Worm (Caenorhabditis elegans): ENCODE measurements around the gene nlp-82.
A peak's percentile ranks its signal among the peaks of the same experiment; 100 is the strongest.

nlp-82 gene

DNA sequence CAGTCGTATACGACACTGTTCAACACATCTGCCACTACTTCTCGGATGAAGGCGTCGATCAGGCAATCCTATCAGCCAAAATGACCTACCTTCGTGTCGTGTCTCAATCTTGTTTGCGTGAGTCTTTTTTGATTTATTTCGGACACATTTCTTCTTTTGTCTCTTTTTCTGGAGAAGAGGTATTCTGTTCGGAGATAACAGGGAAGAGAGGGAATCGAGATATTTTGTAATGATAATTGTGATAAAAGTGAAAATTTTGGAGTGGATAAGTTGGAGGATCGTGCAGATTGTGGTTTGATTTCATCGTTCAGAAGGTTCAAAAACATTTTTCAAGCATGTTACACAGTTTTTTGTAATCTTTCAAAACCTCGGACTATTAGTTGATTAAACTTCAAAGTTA, 20.3 kb downstream of the nlp-82 start:
- TF ChIP-seq him-1 (tag; optimal IDR thresholded peaks at IDR 0.05) (no peak), W03F9.2 (tag; optimal IDR thresholded peaks at IDR 0.05) (no peak), dao-5 (tag; optimal IDR thresholded peaks at IDR 0.05) (no peak)

DNA sequence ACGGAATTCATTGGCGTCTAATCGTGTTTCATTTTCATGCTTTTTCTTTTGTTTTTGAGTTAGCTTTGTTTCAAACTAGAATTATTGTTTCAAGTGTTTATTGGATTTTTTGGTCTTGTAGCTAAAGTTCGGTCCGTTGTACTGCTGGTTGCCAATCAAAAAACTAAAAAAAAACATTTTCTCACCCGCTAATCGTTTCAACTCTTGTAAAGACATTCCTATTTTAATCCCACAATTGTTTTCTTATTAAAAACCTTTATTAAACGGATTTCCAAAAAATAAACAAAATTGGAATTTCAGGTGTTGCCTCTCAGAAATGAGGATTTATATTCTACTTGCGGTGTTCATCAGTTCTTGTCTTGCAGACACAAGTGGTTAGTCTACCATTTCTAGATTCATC, 21.2 kb downstream of the nlp-82 start, which contains the start of gene T26C5.2:
Gene T26C5.2, plus strand, starts transcription at position 301 of the 400 bp plus-strand sequence.
- TF ChIP-seq W03F9.2 (tag; optimal IDR thresholded peaks at IDR 0.05) (no peak), him-1 (tag; optimal IDR thresholded peaks at IDR 0.05) (no peak), dao-5 (tag; optimal IDR thresholded peaks at IDR 0.05) (no peak)

DNA sequence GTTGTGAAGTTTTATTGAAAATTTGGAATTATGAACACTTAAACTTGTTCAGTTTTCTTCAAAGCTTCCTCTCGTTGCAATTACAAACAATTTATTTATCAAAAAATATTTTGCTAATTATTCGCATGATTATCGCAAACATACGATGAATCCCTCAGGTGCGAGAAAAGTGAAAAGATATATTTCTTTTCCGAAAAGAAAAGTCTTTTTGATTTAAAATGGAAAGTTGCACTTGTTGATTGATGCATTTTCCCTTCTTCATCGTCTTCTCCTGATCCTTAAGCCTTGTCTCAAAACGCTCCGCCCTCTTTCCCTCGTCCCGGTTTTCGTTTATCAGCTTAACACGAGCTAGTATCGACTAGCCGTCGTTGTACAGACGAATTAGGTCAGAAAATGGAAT, 21.6 kb downstream of the nlp-82 start:
- TF ChIP-seq W03F9.2 (tag; optimal IDR thresholded peaks at IDR 0.05) (no peak), him-1 (tag; optimal IDR thresholded peaks at IDR 0.05) (no peak), dao-5 (tag; optimal IDR thresholded peaks at IDR 0.05) (no peak)

DNA sequence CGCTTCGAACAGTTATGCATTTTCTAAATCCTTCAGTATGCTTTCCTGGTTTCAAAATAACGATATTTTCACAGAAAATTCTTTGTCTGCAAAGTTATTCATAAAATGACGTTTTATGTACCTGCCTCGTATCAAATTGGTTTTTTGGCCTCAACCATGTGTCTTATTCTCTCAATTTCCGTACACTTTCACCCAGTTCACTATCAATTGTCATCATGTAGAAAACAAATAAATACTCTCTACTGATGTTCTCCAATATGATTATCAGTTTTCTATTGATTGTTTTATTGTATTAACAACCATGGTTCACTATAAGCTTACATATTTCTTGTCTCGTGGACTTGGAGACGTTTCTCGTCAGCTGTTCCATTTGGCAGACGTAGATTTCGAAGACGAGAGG, 22.8 kb downstream of the nlp-82 start, which contains the start of gene gst-13:
Gene gst-13, plus strand, starts transcription at position 218 of the 400 bp plus-strand sequence.
- TF ChIP-seq W03F9.2 (tag; optimal IDR thresholded peaks at IDR 0.05) (no peak), dao-5 (tag; optimal IDR thresholded peaks at IDR 0.05) (no peak), him-1 (tag; optimal IDR thresholded peaks at IDR 0.05) (no peak)

DNA sequence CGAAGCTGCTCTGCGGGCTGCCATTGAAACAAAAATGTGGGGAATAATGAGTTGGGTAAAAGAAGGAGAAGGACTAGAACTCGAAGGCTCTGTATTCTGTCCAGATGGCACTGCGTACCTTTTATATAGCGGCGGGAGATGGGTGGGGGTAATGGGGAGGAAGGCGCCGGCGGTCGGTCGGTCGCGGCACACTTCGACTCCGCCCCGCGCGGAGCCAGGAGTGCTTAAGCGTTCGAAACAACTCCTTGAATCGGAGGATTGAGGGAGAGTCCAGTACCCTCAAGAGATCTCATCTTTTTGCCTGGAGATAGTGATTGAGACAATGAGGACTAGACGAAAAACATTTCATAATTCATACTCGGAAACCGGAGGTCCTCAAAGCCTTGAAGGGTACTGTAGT, 27.0 kb downstream of the nlp-82 start, which contains the start of gene abu-14:
Gene abu-14, minus strand, starts transcription at position 81 of the 400 bp plus-strand sequence.
- TF ChIP-seq W03F9.2 (tag; optimal IDR thresholded peaks at IDR 0.05) (no peak), dao-5 (tag; optimal IDR thresholded peaks at IDR 0.05) (no peak), him-1 (tag; optimal IDR thresholded peaks at IDR 0.05) (no peak)

DNA sequence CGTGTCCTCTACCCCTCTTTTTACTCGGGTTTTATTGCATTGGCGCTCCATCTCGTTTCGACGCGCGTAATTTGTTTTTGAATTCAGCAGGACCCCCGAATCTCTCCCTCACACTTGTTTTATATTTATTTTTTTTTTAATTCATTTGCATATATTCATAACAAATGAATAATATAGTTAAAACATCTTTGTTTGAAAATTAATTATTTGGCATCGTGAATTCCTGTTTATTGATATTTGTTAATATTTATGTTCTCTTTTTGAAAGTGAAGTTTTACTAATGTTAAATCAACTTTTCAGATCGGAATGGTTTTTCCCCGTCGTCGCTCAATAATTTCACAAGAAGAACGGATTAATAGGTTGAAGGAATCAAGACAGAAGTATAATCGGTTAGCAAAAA, 31.1 kb downstream of the nlp-82 start, which contains the start of gene ZK1067.3:
Gene ZK1067.3, plus strand, starts transcription at position 301 of the 400 bp plus-strand sequence.
- no peak for TF ChIP-seq dao-5 (tag; optimal IDR thresholded peaks at IDR 0.05)
- TF ChIP-seq him-1 (tag; optimal IDR thresholded peaks at IDR 0.05) = no peak
- TF ChIP-seq W03F9.2 (tag; optimal IDR thresholded peaks at IDR 0.05) = no peak

DNA sequence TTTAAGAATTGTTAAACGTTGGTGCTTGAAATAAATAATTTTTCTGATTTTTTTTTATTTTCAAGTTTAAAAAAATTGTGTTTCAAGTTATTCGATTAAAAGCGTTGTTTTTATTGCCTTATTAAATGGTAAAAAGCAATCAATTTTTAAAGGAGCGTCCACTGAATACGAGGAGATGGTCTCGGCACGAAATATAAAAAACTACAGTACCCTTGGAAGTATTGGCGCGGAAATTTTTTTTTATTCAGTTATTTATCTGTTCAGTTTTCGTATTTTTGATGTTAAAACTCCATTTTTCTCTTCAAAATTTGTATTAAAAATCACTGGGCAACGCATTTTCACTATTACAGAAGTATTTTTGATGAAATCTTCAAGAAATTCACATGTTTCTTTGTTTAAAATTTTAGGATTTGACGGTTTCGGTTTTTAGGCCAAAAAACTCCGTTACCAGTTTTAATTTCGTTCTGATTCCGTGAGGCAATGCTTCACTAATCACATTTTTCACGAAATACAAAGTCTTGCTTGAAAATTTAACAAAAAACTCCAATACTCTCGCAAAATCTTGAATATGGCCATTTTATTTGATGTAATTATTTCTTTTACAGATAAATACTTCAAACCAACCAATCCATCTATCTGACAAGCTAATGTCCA, 40.9 kb downstream of the nlp-82 start, which contains the start of gene znfx-1:
Gene znfx-1, plus strand, starts transcription at position 604 of the 654 bp plus-strand sequence.
- no peak for TF ChIP-seq dao-5 (tag; optimal IDR thresholded peaks at IDR 0.05)
- TF ChIP-seq W03F9.2 (tag; optimal IDR thresholded peaks at IDR 0.05) = peak; percentile 46
- no peak for TF ChIP-seq him-1 (tag; optimal IDR thresholded peaks at IDR 0.05)

DNA sequence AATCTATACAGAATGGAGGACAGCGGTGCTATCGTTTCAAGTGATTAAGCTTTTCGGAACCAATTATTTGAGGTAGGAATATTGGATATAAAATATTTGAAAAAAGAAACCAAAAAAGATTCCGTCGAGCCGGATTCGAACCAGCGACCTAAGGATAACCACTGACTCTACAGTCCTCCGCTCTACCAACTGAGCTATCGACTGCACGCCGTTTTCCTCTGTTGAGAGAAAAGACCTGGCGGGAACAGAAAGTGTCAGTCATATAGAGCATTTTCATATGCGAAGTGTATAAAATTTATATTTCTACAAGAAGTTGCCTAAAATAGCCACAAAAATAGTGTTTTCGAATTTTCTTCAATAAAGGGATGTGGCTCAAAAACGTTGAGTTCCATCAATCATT, 42.4 kb downstream of the nlp-82 start:
- TF ChIP-seq him-1 (tag; optimal IDR thresholded peaks at IDR 0.05) (no peak), dao-5 (tag; optimal IDR thresholded peaks at IDR 0.05) (no peak), W03F9.2 (tag; optimal IDR thresholded peaks at IDR 0.05) (no peak)

DNA sequence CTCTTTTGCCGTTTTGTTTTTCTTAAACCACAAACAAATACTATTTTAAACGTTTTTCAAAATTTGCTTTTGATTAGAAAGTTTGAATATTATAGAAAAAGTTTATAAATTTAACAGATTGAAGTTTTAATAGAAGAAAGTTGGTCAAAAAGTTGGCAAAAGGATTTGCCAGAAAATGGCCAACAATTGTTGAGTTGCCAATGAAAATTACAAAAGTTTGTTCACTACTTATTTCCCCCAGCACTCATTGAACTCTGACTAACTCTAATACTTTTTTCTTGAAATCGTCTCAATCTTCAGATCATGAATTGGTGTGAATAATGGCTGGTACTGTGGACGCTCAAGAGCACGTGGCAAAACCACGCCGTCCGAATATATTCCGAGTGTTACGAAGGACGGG, 44.0 kb downstream of the nlp-82 start, which contains the start of gene ZK1067.4:
Gene ZK1067.4, plus strand, starts transcription at position 301 of the 400 bp plus-strand sequence.
- TF ChIP-seq dao-5 (tag; optimal IDR thresholded peaks at IDR 0.05) (no peak), him-1 (tag; optimal IDR thresholded peaks at IDR 0.05) (no peak), W03F9.2 (tag; optimal IDR thresholded peaks at IDR 0.05) (no peak)
